Worm (Caenorhabditis elegans): Measurements from ENCODE around the gene H25P19.1.

The H25P19.1 gene

DNA sequence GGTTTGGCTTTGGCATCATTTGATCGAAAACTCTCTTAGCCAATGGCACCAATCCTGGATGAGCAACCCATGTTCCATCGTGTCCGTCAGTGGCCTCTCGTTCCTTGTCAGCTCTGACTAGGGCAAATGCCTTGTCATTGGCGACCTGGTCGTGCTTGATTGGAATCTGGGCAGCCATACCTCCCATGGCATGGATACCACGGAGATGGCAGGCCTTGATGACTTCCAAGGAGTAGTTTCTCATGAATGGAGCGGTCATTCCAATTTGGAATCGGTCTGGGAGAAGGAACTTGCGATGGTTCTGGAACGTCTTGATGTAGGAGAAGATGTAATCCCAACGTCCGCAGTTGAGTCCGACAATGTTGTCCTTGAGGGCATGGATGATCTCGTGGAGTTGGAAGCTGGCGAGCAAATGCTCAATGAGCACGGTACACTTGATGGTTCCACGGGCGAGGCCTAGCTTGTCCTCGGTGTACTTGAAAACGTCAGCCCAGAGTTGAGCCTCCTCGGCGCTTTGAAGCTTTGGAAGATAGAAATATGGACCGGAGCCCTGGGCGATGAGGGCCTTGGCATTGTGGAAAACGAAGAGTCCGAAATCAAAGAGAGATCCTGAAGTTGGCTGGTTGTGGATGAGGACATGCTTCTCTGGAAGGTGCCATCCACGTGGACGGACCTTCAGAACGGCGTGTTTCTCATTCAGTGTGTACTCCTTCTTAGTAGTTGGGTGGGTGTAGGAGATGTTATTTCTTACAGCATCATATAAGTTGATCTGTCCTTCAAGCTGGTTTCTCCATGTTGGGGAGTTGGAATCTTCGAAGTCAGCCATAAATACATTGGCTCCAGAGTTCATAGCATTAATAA lies 37.7 kb downstream of the H25P19.1 start:
- TF ChIP-seq F23B12.7 (tag; optimal IDR thresholded peaks at IDR 0.05; ENCODE audit: insufficient read depth) (no peak), egl-44 (GFP tag; IDR thresholded peaks at IDR 0.05) (peak; percentile 25), madf-8 (GFP tag; conservative IDR thresholded peaks at IDR 0.05) (no peak), cebp-1 (GFP tag; IDR thresholded peaks at IDR 0.05) (no peak), cebp-1 (tag; optimal IDR thresholded peaks at IDR 0.05) (peak; percentile 6), somi-1 (GFP tag; optimal IDR thresholded peaks at IDR 0.05) (peak; percentile 18), lag-1 (GFP tag; IDR thresholded peaks at IDR 0.05) (no peak), lin-26 (GFP tag; IDR thresholded peaks at IDR 0.05) (peak; percentile 75; the same call in 1 of the 2 replicates), akir-1 (GFP tag; optimal IDR thresholded peaks at IDR 0.05) (no peak), F22D6.2 (tag; optimal IDR thresholded peaks at IDR 0.05) (no peak), ceh-40 (GFP tag; IDR thresholded peaks at IDR 0.05) (0 out of 2 replicates have a peak, but pooled peaks have one; percentile 5), tlf-1 (GFP tag; optimal IDR thresholded peaks at IDR 0.05) (peak; percentile 9), ZK185.1 (tag; optimal IDR thresholded peaks at IDR 0.05; ENCODE audit: poor library complexity, severe bottlenecking) (peak; percentile 67), B0336.3 (GFP tag; IDR thresholded peaks at IDR 0.05) (peak; percentile 6), mes-4 (tag; optimal IDR thresholded peaks at IDR 0.05) (no peak), nfyb-1 (GFP tag; IDR thresholded peaks at IDR 0.05) (0 out of 2 replicates have a peak, but pooled peaks have one; percentile 14), ama-1 (optimal IDR thresholded peaks at IDR 0.05) (peak; percentile 88), ama-1 (GFP tag; optimal IDR thresholded peaks at IDR 0.05) (peak in 1 of 2 experiments; percentile 12), ceh-79 (tag; optimal IDR thresholded peaks at IDR 0.05) (no peak), ceh-58 (GFP tag; IDR thresholded peaks at IDR 0.05) (0 out of 2 replicates have a peak, but pooled peaks have one; percentile 16), Y53G8AR.9 (GFP tag; conservative IDR thresholded peaks at IDR 0.05) (peak; percentile 10), pbrm-1 (GFP tag; IDR thresholded peaks at IDR 0.05) (no peak)

- TF ChIP-seq ztf-3 (GFP tag; optimal IDR thresholded peaks at IDR 0.05), result peak; percentile 15
- TF ChIP-seq Y53G8AR.9 (GFP tag; conservative IDR thresholded peaks at IDR 0.05), result peak; percentile 64
- peak in 1 of 3 experiments; percentile 31 for TF ChIP-seq lin-35 (GFP tag; optimal IDR thresholded peaks at IDR 0.05)
- TF ChIP-seq zfh-2 (GFP tag; conservative IDR thresholded peaks at IDR 0.05), result 0 out of 2 replicates have a peak, but pooled peaks have one; percentile 27
- TF ChIP-seq ama-1 (optimal IDR thresholded peaks at IDR 0.05), result peak; percentile 86
- TF ChIP-seq ama-1 (GFP tag; optimal IDR thresholded peaks at IDR 0.05), result no peak
- TF ChIP-seq nhr-90 (tag; optimal IDR thresholded peaks at IDR 0.05), result peak; percentile 5
- TF ChIP-seq Y56A3A.18 (GFP tag; IDR thresholded peaks at IDR 0.05), result 0 out of 2 replicates have a peak, but pooled peaks have one; percentile 8
- no peak for TF ChIP-seq ztf-25 (GFP tag; IDR thresholded peaks at IDR 0.05)
- no peak; the same call in 1 of the 2 replicates for TF ChIP-seq madf-3 (GFP tag; IDR thresholded peaks at IDR 0.05)
- TF ChIP-seq nhr-120 (GFP tag; IDR thresholded peaks at IDR 0.05), result peak; percentile 70; the same call in 1 of the 2 replicates
- TF ChIP-seq B0019.2 (GFP tag; conservative IDR thresholded peaks at IDR 0.05), result no peak
- TF ChIP-seq bed-2 (GFP tag; IDR thresholded peaks at IDR 0.05), result 0 out of 2 replicates have a peak, but pooled peaks have one; percentile 6
- no peak for TF ChIP-seq hlh-12 (tag; optimal IDR thresholded peaks at IDR 0.05)
- peak; percentile 31 for TF ChIP-seq die-1 (tag; optimal IDR thresholded peaks at IDR 0.05)
- TF ChIP-seq ZK185.1 (tag; optimal IDR thresholded peaks at IDR 0.05; ENCODE audit: poor library complexity, severe bottlenecking), result peak; percentile 77
Observed at ce11 chrV:725807-726572, 38.5 kb downstream of the H25P19.1 start.
